Worm (Caenorhabditis elegans): ENCODE measurements around the gene fat-1.
A peak's percentile ranks its signal among the peaks of the same experiment; 100 is the strongest.

fat-1 gene

ce11 chrIV:13304786-13305185 lies 10.7 kb upstream of the fat-1 start:
- TF ChIP-seq jun-1 (tag; optimal IDR thresholded peaks at IDR 0.05): no peak
- no peak for TF ChIP-seq zag-1 (tag; optimal IDR thresholded peaks at IDR 0.05)
- TF ChIP-seq nfya-1 (tag; optimal IDR thresholded peaks at IDR 0.05; ENCODE audit: insufficient read depth): peak; percentile 76

ce11 chrIV:13309636-13310035 lies 5.8 kb upstream of the fat-1 start:
- TF ChIP-seq ztf-4 (tag; optimal IDR thresholded peaks at IDR 0.05) (no peak), nfya-1 (tag; optimal IDR thresholded peaks at IDR 0.05; ENCODE audit: insufficient read depth) (peak; percentile 70)

DNA sequence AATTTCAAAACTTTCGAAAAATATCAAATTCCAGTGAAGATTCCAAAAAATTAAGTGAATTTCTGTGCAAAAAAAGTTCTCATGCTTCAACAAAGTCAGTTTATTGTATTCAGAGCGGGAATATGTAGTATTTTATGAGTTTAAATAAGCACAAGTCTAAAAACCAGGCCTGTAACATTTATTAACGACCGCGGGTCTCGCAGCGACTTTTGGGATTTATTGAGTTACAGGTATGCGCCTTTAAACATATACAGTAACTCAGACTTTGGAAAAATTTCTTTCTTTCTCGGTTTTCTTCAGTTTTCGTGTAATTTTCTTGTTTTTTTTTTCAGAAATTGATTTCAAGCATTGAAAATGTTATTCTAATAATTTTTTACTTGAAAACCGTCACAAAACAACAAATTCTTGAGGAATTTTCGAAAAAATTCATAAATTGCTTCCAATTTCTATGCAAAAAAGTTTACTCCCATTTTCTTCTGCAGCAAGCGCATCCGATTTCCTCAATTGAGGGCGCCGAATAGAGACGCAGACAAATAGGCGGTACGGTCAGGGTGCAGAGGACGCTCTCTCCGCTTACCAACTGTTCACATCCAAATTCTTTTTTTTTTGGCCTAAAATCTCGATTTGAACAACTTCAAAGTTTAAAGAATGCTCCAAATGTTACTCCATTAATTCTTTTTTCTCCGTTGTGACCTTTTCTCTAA lies 4.0 kb upstream of the fat-1 start:
- TF ChIP-seq nfya-1 (tag; optimal IDR thresholded peaks at IDR 0.05; ENCODE audit: insufficient read depth) (peak; percentile 54), nhr-23 (tag; optimal IDR thresholded peaks at IDR 0.05) (peak; percentile 2), snpc-4 (tag; optimal IDR thresholded peaks at IDR 0.05) (no peak), ceh-28 (tag; optimal IDR thresholded peaks at IDR 0.05) (no peak), nhr-77 (tag; optimal IDR thresholded peaks at IDR 0.05) (no peak), unc-62 (GFP tag; optimal IDR thresholded peaks at IDR 0.05) (no peak)

- TF ChIP-seq hmg-11 (tag; optimal IDR thresholded peaks at IDR 0.05) (peak; percentile 52), ama-1 (optimal IDR thresholded peaks at IDR 0.05) (no peak), nfya-1 (tag; optimal IDR thresholded peaks at IDR 0.05; ENCODE audit: insufficient read depth) (peak; percentile 36), nhr-67 (tag; optimal IDR thresholded peaks at IDR 0.05) (no peak), skn-1 (tag; optimal IDR thresholded peaks at IDR 0.05) (no peak), nhr-237 (tag; optimal IDR thresholded peaks at IDR 0.05) (no peak), daf-12 (tag; optimal IDR thresholded peaks at IDR 0.05) (no peak), lin-39 (tag; optimal IDR thresholded peaks at IDR 0.05) (peak; percentile 44), jun-1 (tag; optimal IDR thresholded peaks at IDR 0.05) (no peak), ceh-9 (tag; optimal IDR thresholded peaks at IDR 0.05) (no peak), elt-2 (tag; optimal IDR thresholded peaks at IDR 0.05) (peak; percentile 73), sea-2 (GFP tag; optimal IDR thresholded peaks at IDR 0.05) (no peak), egl-5 (tag; optimal IDR thresholded peaks at IDR 0.05) (no peak), ceh-28 (tag; optimal IDR thresholded peaks at IDR 0.05) (no peak), lin-15B (tag; optimal IDR thresholded peaks at IDR 0.05) (no peak), pqm-1 (tag; optimal IDR thresholded peaks at IDR 0.05) (no peak)
Observed at ce11 chrIV:13313156-13313555, 2.3 kb upstream of the fat-1 start.

DNA sequence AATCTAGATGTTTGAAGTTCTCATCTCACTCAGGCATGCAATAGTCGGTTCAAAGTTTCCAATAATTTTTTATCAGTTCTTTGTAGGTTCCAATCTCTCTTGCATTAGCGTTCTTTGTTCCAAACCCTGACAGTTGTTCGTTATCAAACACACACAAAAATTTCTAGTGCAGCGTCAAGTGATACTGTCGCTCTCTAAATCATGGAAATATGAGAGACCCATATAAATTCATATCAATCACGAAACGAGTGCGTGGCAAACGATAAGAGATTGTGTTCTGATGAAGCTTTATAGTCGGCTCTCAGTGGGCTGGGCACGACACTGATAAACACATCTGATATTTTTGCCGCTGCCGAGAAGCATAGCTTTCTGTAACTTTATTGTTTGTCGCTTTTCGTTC lies 1.3 kb upstream of the fat-1 start:
- TF ChIP-seq elt-3 (tag; optimal IDR thresholded peaks at IDR 0.05) (peak in 1 of 3 experiments; percentile 46), nhr-43 (tag; optimal IDR thresholded peaks at IDR 0.05; ENCODE audit: poor library complexity, severe bottlenecking) (peak; percentile 46), unc-39 (tag; optimal IDR thresholded peaks at IDR 0.05) (no peak), jun-1 (tag; optimal IDR thresholded peaks at IDR 0.05) (peak; percentile 82), hmg-11 (tag; optimal IDR thresholded peaks at IDR 0.05) (peak; percentile 15), nhr-11 (tag; optimal IDR thresholded peaks at IDR 0.05) (no peak), zag-1 (tag; optimal IDR thresholded peaks at IDR 0.05) (no peak), ztf-4 (tag; optimal IDR thresholded peaks at IDR 0.05) (no peak), mdl-1 (tag; optimal IDR thresholded peaks at IDR 0.05) (peak; percentile 3), elt-2 (tag; optimal IDR thresholded peaks at IDR 0.05) (peak; percentile 99), pqm-1 (tag; optimal IDR thresholded peaks at IDR 0.05) (peak; percentile 96)

ce11 chrIV:13318773-13319172 lies 3.3 kb downstream of the fat-1 start:
- TF ChIP-seq ama-1 (optimal IDR thresholded peaks at IDR 0.05) (no peak), pqm-1 (tag; optimal IDR thresholded peaks at IDR 0.05) (peak; percentile 98), nhr-76 (tag; optimal IDR thresholded peaks at IDR 0.05) (peak; percentile 86), egl-5 (tag; optimal IDR thresholded peaks at IDR 0.05) (no peak), R02D3.7 (tag; optimal IDR thresholded peaks at IDR 0.05) (peak; percentile 20), tbx-2 (tag; optimal IDR thresholded peaks at IDR 0.05) (no peak), elt-1 (tag; optimal IDR thresholded peaks at IDR 0.05) (no peak), ceh-82 (tag; optimal IDR thresholded peaks at IDR 0.05) (no peak), ZK546.5 (tag; optimal IDR thresholded peaks at IDR 0.05) (no peak), jun-1 (tag; optimal IDR thresholded peaks at IDR 0.05) (peak; percentile 71), elt-2 (tag; optimal IDR thresholded peaks at IDR 0.05) (peak; percentile 98), skn-1 (tag; optimal IDR thresholded peaks at IDR 0.05) (peak; percentile 33), lsy-12 (tag; optimal IDR thresholded peaks at IDR 0.05) (peak; percentile 27), pha-4 (tag; optimal IDR thresholded peaks at IDR 0.05) (peak; percentile 68), egl-27 (tag; optimal IDR thresholded peaks at IDR 0.05) (no peak), nhr-43 (tag; optimal IDR thresholded peaks at IDR 0.05; ENCODE audit: poor library complexity, severe bottlenecking) (peak; percentile 83), nhr-23 (tag; optimal IDR thresholded peaks at IDR 0.05) (peak; percentile 72), nfya-1 (tag; optimal IDR thresholded peaks at IDR 0.05; ENCODE audit: insufficient read depth) (peak; percentile 14), lin-15B (tag; optimal IDR thresholded peaks at IDR 0.05) (no peak), fkh-10 (GFP tag; optimal IDR thresholded peaks at IDR 0.05) (no peak), daf-12 (tag; optimal IDR thresholded peaks at IDR 0.05) (no peak), ztf-4 (tag; optimal IDR thresholded peaks at IDR 0.05) (no peak), nhr-25 (tag; optimal IDR thresholded peaks at IDR 0.05) (peak; percentile 20), fos-1 (tag; optimal IDR thresholded peaks at IDR 0.05) (peak; percentile 57), elt-3 (tag; optimal IDR thresholded peaks at IDR 0.05) (peak; percentile 36 to 77 (median 50)), mml-1 (tag; optimal IDR thresholded peaks at IDR 0.05) (no peak), nhr-237 (tag; optimal IDR thresholded peaks at IDR 0.05) (no peak)
